Fruit fly (Drosophila melanogaster): ENCODE results near the gene Argk1.

DNA sequence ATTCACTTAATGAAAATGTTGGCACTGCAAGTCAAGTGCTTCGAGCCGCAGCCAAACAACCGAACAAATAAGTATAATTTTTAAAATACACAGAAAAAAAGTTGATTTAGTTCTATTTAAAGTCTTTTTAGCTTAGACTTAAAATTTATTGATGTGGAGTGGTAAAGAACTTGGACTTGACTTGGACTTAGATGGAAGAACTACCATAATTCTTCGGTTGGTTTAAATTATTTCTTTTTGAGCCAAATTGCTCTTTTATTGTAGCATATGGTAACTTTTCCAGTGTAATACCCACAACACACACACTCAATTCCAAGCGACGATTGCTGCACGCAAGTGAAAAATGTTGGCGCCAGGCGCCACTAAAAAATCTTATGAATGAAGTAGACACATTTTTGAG, 37.8 kb downstream of the Argk1 start:
- TF ChIP-seq ttk (optimal IDR thresholded peaks at IDR 0.05) (no peak), insv (optimal IDR thresholded peaks at IDR 0.05) (no peak), Myc (optimal IDR thresholded peaks at IDR 0.05) (no peak)

Measured in Kc167 (cell line).